Fruit fly (Drosophila melanogaster) whole organism, embryonic: Measurements from ENCODE around the gene CG7781.

ENCODE experiments used
- ATbp ChIP-seq: fragments of 200-800 bp; sonication (Bioruptor generic); optimal IDR thresholded peaks from 2 replicates; lab custom pipeline; 2017; ENCODE audit warnings: missing biosample characterization, mild to moderate bottlenecking, missing genetic modification characterization, missing genetic modification reagents
- CG10321 ChIP-seq: fragments of 200-800 bp; sonication (Bioruptor generic); IDR thresholded peaks from 2 replicates; pipeline ENCODE4 v1.3.6; 2022; ENCODE audit warnings: missing biosample characterization, missing genetic modification characterization
- CG1233 ChIP-seq: fragments of 200-800 bp; sonication (Bioruptor generic); optimal IDR thresholded peaks from 4 replicates; lab custom pipeline; 2018; ENCODE audit warnings: missing biosample characterization, mild to moderate bottlenecking, missing genetic modification characterization
- CG12391 ChIP-seq: fragments of 200-800 bp; sonication (Bioruptor generic); optimal IDR thresholded peaks from 3 replicates; lab custom pipeline; 2018; ENCODE audit warnings: missing biosample characterization, mild to moderate bottlenecking, missing genetic modification characterization, moderate library complexity
- CG12659 ChIP-seq: fragments of 200-800 bp; sonication (Bioruptor generic); optimal IDR thresholded peaks from 3 replicates; lab custom pipeline; 2017; ENCODE audit warnings: mild to moderate bottlenecking, missing biosample characterization, missing genetic modification reagents, missing genetic modification characterization
- CG15073 ChIP-seq: fragments of 200-800 bp; sonication (Bioruptor generic); optimal IDR thresholded peaks from 2 replicates; lab custom pipeline; 2016; ENCODE audit warnings: missing biosample characterization, missing genetic modification characterization
- CG1603 ChIP-seq: fragments of 200-800 bp; sonication (Bioruptor generic); optimal IDR thresholded peaks from 2 replicates; lab custom pipeline; 2019; ENCODE audit warnings: missing biosample characterization, mild to moderate bottlenecking, missing genetic modification characterization, moderate library complexity
- CG16779 ChIP-seq: fragments of 200-800 bp; sonication (Bioruptor generic); IDR thresholded peaks from 2 replicates; pipeline ENCODE4 v1.3.6; 2022; ENCODE audit warnings: missing biosample characterization, missing genetic modification characterization
- CG18262 ChIP-seq: fragments of 200-800 bp; optimal IDR thresholded peaks from 3 replicates; lab custom pipeline; 2019; ENCODE audit warnings: missing biosample characterization, mild to moderate bottlenecking, missing genetic modification characterization, moderate library complexity
- CG33557 ChIP-seq: fragments of 200-800 bp; sonication (Bioruptor generic); optimal IDR thresholded peaks from 2 replicates; lab custom pipeline; 2019; ENCODE audit warnings: missing biosample characterization, mild to moderate bottlenecking, missing genetic modification characterization, moderate library complexity
- CG4424 ChIP-seq: fragments of 200-800 bp; sonication (Bioruptor generic); optimal IDR thresholded peaks from 3 replicates; lab custom pipeline; 2016; ENCODE audit warnings: missing biosample characterization, missing genetic modification characterization
- CG4707 ChIP-seq: fragments of 200-800 bp; sonication (Bioruptor generic); optimal IDR thresholded peaks from 2 replicates; lab custom pipeline; 2018; ENCODE audit warnings: missing biosample characterization, mild to moderate bottlenecking, missing genetic modification characterization, moderate library complexity
- CG4730 ChIP-seq: fragments of 200-800 bp; sonication (Bioruptor generic); IDR thresholded peaks from 2 replicates; pipeline ENCODE4 v1.3.6; 2022; ENCODE audit warnings: missing biosample characterization, missing genetic modification characterization
- CG8290 ChIP-seq, 3 experiments: fragments of 200-800 bp; sonication (Bioruptor generic); optimal IDR thresholded peaks; 2 replicates each; lab custom pipeline; 2016 to 2019; ENCODE audit warnings: missing biosample characterization in 3 of 3, missing genetic modification characterization in 3 of 3, mild to moderate bottlenecking in 2 of 3, moderate library complexity in 1 of 3
- CG8359 ChIP-seq: fragments of 200-800 bp; sonication (Bioruptor generic); optimal IDR thresholded peaks from 2 replicates; lab custom pipeline; 2017; ENCODE audit warnings: missing biosample characterization, mild to moderate bottlenecking, missing genetic modification characterization, borderline replicate concordance
- CG8944 ChIP-seq: fragments of 200-800 bp; sonication (Bioruptor generic); optimal IDR thresholded peaks from 3 replicates; lab custom pipeline; 2016; ENCODE audit warnings: missing biosample characterization, missing genetic modification characterization
- CG9437 ChIP-seq: fragments of 200-800 bp; sonication (Bioruptor generic); optimal IDR thresholded peaks from 2 replicates; lab custom pipeline; 2018; ENCODE audit warnings: missing biosample characterization, mild to moderate bottlenecking, missing genetic modification characterization
- CG9727 ChIP-seq: fragments of 200-800 bp; sonication (Bioruptor generic); optimal IDR thresholded peaks from 3 replicates; lab custom pipeline; 2017; ENCODE audit warnings: missing biosample characterization, mild to moderate bottlenecking, missing genetic modification characterization
- Camta ChIP-seq: fragments of 200-800 bp; sonication (Bioruptor generic); optimal IDR thresholded peaks from 2 replicates; lab custom pipeline; 2016; ENCODE audit warnings: missing biosample characterization, missing genetic modification characterization
- Dek ChIP-seq: fragments of 200-800 bp; sonication (Bioruptor generic); optimal IDR thresholded peaks from 3 replicates; lab custom pipeline; 2019; ENCODE audit warnings: missing biosample characterization, mild to moderate bottlenecking, missing genetic modification characterization, moderate library complexity
- Drgx ChIP-seq: fragments of 200-800 bp; sonication (Bioruptor generic); IDR thresholded peaks from 2 replicates; pipeline ENCODE4 v1.3.6; 2022; ENCODE audit warnings: missing biosample characterization, missing genetic modification characterization
- Hey ChIP-seq: fragments of 200-800 bp; sonication (Bioruptor generic); optimal IDR thresholded peaks from 3 replicates; lab custom pipeline; 2018; ENCODE audit warnings: missing biosample characterization, mild to moderate bottlenecking, missing genetic modification characterization
- HmgD ChIP-seq: fragments of 200-800 bp; sonication (Bioruptor generic); optimal IDR thresholded peaks from 3 replicates; lab custom pipeline; 2016; ENCODE audit warnings: missing biosample characterization, missing genetic modification characterization
- Hr3 ChIP-seq: fragments of 200-800 bp; sonication (Bioruptor generic); optimal IDR thresholded peaks from 3 replicates; lab custom pipeline; 2016; ENCODE audit warnings: missing biosample characterization, missing genetic modification characterization
- Lhr ChIP-seq: fragments of 200-800 bp; sonication (Bioruptor generic); optimal IDR thresholded peaks from 3 replicates; lab custom pipeline; 2017; ENCODE audit warnings: mild to moderate bottlenecking, missing biosample characterization, missing genetic modification reagents, missing genetic modification characterization
- Mes4 ChIP-seq: fragments of 200-800 bp; sonication (Bioruptor generic); optimal IDR thresholded peaks from 2 replicates; lab custom pipeline; 2016; ENCODE audit warnings: missing biosample characterization, missing genetic modification characterization
- Pdp1 ChIP-seq, 2 experiments: fragments of 200-800 bp; sonication (Bioruptor generic); optimal IDR thresholded peaks; 3 replicates each; lab custom pipeline; 2016; ENCODE audit warnings: missing biosample characterization in 2 of 2, missing genetic modification characterization in 2 of 2, mild to moderate bottlenecking in 1 of 2, moderate library complexity in 1 of 2
- Sox102F ChIP-seq: fragments of 200-800 bp; sonication (Bioruptor generic); optimal IDR thresholded peaks from 2 replicates; lab custom pipeline; 2018; ENCODE audit warnings: missing biosample characterization, mild to moderate bottlenecking, missing genetic modification characterization, moderate library complexity
- al ChIP-seq: fragments of 200-800 bp; sonication (Bioruptor generic); IDR thresholded peaks from 2 replicates; pipeline ENCODE4 v1.3.6; 2022; ENCODE audit warnings: missing biosample characterization, missing genetic modification characterization
- br ChIP-seq: fragments of >200 bp; optimal IDR thresholded peaks from 2 replicates; lab custom pipeline; 2017
- ci ChIP-seq: fragments of 200-800 bp; sonication (Bioruptor generic); IDR thresholded peaks from 3 replicates; pipeline ENCODE4 v1.3.6; 2022; ENCODE audit warnings: missing biosample characterization, missing genetic modification characterization
- crc ChIP-seq: fragments of 200-800 bp; sonication (Bioruptor generic); optimal IDR thresholded peaks from 2 replicates; lab custom pipeline; 2016; ENCODE audit warnings: missing biosample characterization, missing genetic modification characterization
- crol ChIP-seq: fragments of 200-800 bp; sonication (Bioruptor generic); IDR thresholded peaks from 2 replicates; pipeline ENCODE4 v1.3.6; 2022; ENCODE audit warnings: missing biosample characterization, missing genetic modification characterization
- dan ChIP-seq: fragments of 200-800 bp; sonication (Bioruptor generic); IDR thresholded peaks from 2 replicates; pipeline ENCODE4 v1.3.6; 2022; ENCODE audit warnings: missing biosample characterization, missing genetic modification characterization
- dpn ChIP-seq, 2 experiments: fragments of 200-800 bp; sonication (Bioruptor generic); optimal IDR thresholded peaks; 3 replicates each; lab custom pipeline; 2016; ENCODE audit warnings: missing biosample characterization in 2 of 2, missing genetic modification characterization in 2 of 2
- ewg ChIP-seq: fragments of 200-800 bp; sonication (Bioruptor generic); optimal IDR thresholded peaks from 3 replicates; lab custom pipeline; 2017; ENCODE audit warnings: mild to moderate bottlenecking, missing biosample characterization, missing genetic modification reagents, missing genetic modification characterization
- fd96Cb ChIP-seq: fragments of 200-800 bp; sonication (Bioruptor generic); optimal IDR thresholded peaks from 2 replicates; lab custom pipeline; 2018; ENCODE audit warnings: missing biosample characterization, mild to moderate bottlenecking, missing genetic modification characterization, moderate library complexity
- fru ChIP-seq: fragments of >200 bp; optimal IDR thresholded peaks from 2 replicates; lab custom pipeline; 2017
- grau ChIP-seq: fragments of 200-800 bp; optimal IDR thresholded peaks from 3 replicates; lab custom pipeline; 2019; ENCODE audit warnings: missing biosample characterization, mild to moderate bottlenecking, missing genetic modification characterization, moderate library complexity
- hbn ChIP-seq: fragments of 200-800 bp; sonication (Bioruptor generic); IDR thresholded peaks from 2 replicates; pipeline ENCODE4 v1.3.6; 2022; ENCODE audit warnings: missing biosample characterization, missing genetic modification characterization; ENCODE audit not compliant: partially characterized antibody
- ind ChIP-seq: fragments of 200-800 bp; sonication (Bioruptor generic); optimal IDR thresholded peaks from 3 replicates; lab custom pipeline; 2016; ENCODE audit warnings: missing biosample characterization, missing genetic modification characterization
- jumu ChIP-seq: fragments of 200-800 bp; sonication (Bioruptor generic); optimal IDR thresholded peaks from 3 replicates; lab custom pipeline; 2016; ENCODE audit warnings: missing biosample characterization, missing genetic modification characterization
- maf-S ChIP-seq: fragments of 200-800 bp; sonication (Bioruptor generic); optimal IDR thresholded peaks from 2 replicates; lab custom pipeline; 2016; ENCODE audit warnings: missing biosample characterization, missing genetic modification characterization
- p53 ChIP-seq: fragments of 200-800 bp; sonication (Bioruptor generic); optimal IDR thresholded peaks from 2 replicates; lab custom pipeline; 2016; ENCODE audit warnings: missing biosample characterization, missing genetic modification characterization
- ranshi ChIP-seq: fragments of 200-800 bp; sonication (Bioruptor generic); IDR thresholded peaks from 2 replicates; pipeline ENCODE4 v1.3.6; 2022; ENCODE audit warnings: missing biosample characterization, missing genetic modification characterization
- repo ChIP-seq: fragments of 200-800 bp; sonication (Bioruptor generic); optimal IDR thresholded peaks from 2 replicates; lab custom pipeline; 2016; ENCODE audit warnings: missing biosample characterization, missing genetic modification characterization
- rib ChIP-seq: fragments of 200-800 bp; sonication (Bioruptor generic); IDR thresholded peaks from 2 replicates; pipeline ENCODE4 v1.3.6; 2022; ENCODE audit warnings: missing biosample characterization, missing genetic modification characterization
- sc ChIP-seq, 3 experiments: fragments of >200 bp in 2 of 3; fragments of 200-800 bp in 1 of 3; sonication (Bioruptor generic) in 1 of 3; optimal IDR thresholded peaks; 2 replicates in 2 of 3; 3 replicates in 1 of 3; lab custom pipeline; 2017; ENCODE audit warnings: mild to moderate bottlenecking in 1 of 3, missing biosample characterization in 1 of 3, missing genetic modification characterization in 1 of 3, missing genetic modification reagents in 1 of 3
- so ChIP-seq: fragments of 200-800 bp; sonication (Bioruptor generic); IDR thresholded peaks from 3 replicates; pipeline ENCODE4 v1.3.6; 2022; ENCODE audit warnings: missing biosample characterization, missing genetic modification characterization

CG7781 gene

dm6 chr2L:8292159-8292887 lies 32.9 kb downstream of the CG7781 start (continued):
- TF ChIP-seq jumu (GFP tag; lab: Kevin White, UChicago) (peak; percentile 92), Sox102F (GFP tag; lab: Kevin White, UChicago) (peak; percentile 98), fru (lab: Kevin White, UChicago) (no peak), sc (optimal IDR thresholded peaks at IDR 0.05; lab: Kevin White, UChicago) (no peak), sc (GFP tag; optimal IDR thresholded peaks at IDR 0.05; lab: Kevin White, UChicago) (peak; percentile 84), CG9727 (peak; percentile 92), hbn (GFP tag; lab: Robert Waterston, UW) (no peak), Hr3 (peak; percentile 93), p53 (GFP tag; lab: Kevin White, UChicago) (peak; percentile 63), CG1603 (tag; lab: Kevin White, UChicago) (peak; percentile 93), CG8359 (GFP tag; lab: Kevin White, UChicago) (peak; percentile 82), Pdp1 (GFP tag; optimal IDR thresholded peaks at IDR 0.05; lab: Kevin White, UChicago) (peak; percentile 92 to 95), ranshi (GFP tag; lab: Robert Waterston, UW) (peak; percentile 96), CG1233 (GFP tag; lab: Kevin White, UChicago) (peak; percentile 94), Hey (tag; lab: Kevin White, UChicago) (peak; percentile 80), CG33557 (GFP tag; lab: Kevin White, UChicago) (peak; percentile 94), Mes4 (GFP tag; lab: Kevin White, UChicago) (peak; percentile 92), CG9437 (GFP tag; lab: Kevin White, UChicago) (peak; percentile 89), CG10321 (peak; percentile 73; the same call in 1 of the 2 replicates), CG12659 (GFP tag; lab: Kevin White, UChicago) (peak; percentile 97), CG18262 (tag; lab: Kevin White, UChicago) (peak; percentile 97), dpn (GFP tag; optimal IDR thresholded peaks at IDR 0.05; lab: Kevin White, UChicago) (peak; percentile 92 to 96), HmgD (GFP tag; lab: Kevin White, UChicago) (peak; percentile 75), so (GFP tag; lab: Robert Waterston, UW) (peak; percentile 98), repo (GFP tag; lab: Kevin White, UChicago) (peak; percentile 77), CG8290 (GFP tag; optimal IDR thresholded peaks at IDR 0.05; lab: Kevin White, UChicago) (peak; percentile 88), CG8290 (tag; optimal IDR thresholded peaks at IDR 0.05; lab: Kevin White, UChicago) (peak; percentile 53 to 85), CG15073 (GFP tag; lab: Kevin White, UChicago) (peak; percentile 66), CG8944 (GFP tag; lab: Kevin White, UChicago) (peak; percentile 89), Lhr (GFP tag; lab: Kevin White, UChicago) (peak; percentile 89), grau (tag; lab: Kevin White, UChicago) (peak; percentile 95), fd96Cb (tag; lab: Kevin White, UChicago) (peak; percentile 95), Drgx (peak; percentile 91), ATbp (GFP tag; lab: Kevin White, UChicago) (peak; percentile 95), ewg (peak; percentile 91), maf-S (GFP tag; lab: Kevin White, UChicago) (peak; percentile 86), CG4424 (GFP tag; lab: Kevin White, UChicago) (peak; percentile 96), al (GFP tag; lab: Robert Waterston, UW) (peak; percentile 95), CG12391 (peak; percentile 97), ci (GFP tag; lab: Robert Waterston, UW) (peak; percentile 99), Dek (tag; lab: Kevin White, UChicago) (peak; percentile 95), Camta (GFP tag; lab: Kevin White, UChicago) (peak; percentile 92), CG4730 (peak; percentile 96), dan (peak; percentile 79), crol (peak; percentile 84), br (lab: Kevin White, UChicago) (no peak), CG4707 (GFP tag; lab: Kevin White, UChicago) (peak; percentile 86), rib (peak; percentile 97), ind (GFP tag; lab: Kevin White, UChicago) (peak; percentile 95), crc (GFP tag; lab: Kevin White, UChicago) (peak; percentile 92), CG16779 (GFP tag; lab: Robert Waterston, UW) (peak; percentile 87)
